Fruit fly (Drosophila melanogaster): ENCODE results near the gene Gyc76C.

Gene Gyc76C

DNA sequence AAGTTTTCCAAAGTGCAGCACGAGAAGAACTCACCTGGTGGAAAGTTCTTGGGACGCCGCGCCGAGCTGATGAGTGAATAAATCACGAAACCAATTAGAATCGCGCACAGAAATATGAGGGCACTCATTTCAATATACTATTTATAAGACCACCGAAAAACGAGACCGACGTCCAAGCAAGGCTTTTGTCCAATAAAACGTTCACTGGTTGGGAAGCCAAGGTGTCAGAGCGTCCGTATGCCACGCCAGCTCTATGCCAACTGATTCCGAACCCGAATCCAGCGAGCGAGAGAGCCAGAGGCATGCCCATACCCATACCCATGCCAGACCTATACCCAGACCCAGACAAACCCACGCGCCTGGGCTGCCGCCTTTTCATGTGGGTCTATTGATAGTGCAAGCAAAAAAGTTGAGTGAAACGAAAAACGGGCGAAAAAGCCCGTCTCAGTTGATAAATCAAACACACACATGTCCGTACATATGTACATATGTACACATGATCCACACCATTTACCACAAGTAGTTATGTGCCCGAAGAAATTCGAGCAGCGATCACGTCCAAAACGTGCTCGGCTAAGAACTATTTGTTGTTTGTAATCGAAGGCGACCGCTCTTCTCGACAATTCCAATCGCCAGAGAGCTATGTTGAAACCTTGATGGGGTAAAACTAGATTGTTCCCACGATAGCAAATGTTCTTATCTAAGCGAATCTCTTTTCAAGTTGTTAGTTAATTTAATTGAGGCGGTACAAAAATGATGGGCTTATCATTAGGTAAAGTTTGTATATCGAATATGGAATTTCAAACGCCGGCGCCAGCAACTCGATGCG, 19.9 kb upstream of the Gyc76C start, which contains the start of gene Cyp305a1 (continued):
- peak; percentile 68 for TF ChIP-seq Deaf1 (tag; optimal IDR thresholded peaks at IDR 0.05)
- TF ChIP-seq gcm2 (GFP tag; optimal IDR thresholded peaks at IDR 0.05), result no peak
- TF ChIP-seq Nf-YB (GFP tag; optimal IDR thresholded peaks at IDR 0.05), result no peak
- peak; percentile 74 for TF ChIP-seq cwo (GFP tag; optimal IDR thresholded peaks at IDR 0.05)
- TF ChIP-seq CG34376 (GFP tag; optimal IDR thresholded peaks at IDR 0.05), result peak; percentile 63
- no peak for TF ChIP-seq ac (GFP tag; optimal IDR thresholded peaks at IDR 0.05)
- TF ChIP-seq Bteb2 (GFP tag; optimal IDR thresholded peaks at IDR 0.05), result no peak
- no peak for TF ChIP-seq repo (GFP tag; optimal IDR thresholded peaks at IDR 0.05)
- no peak for TF ChIP-seq nerfin-2 (GFP tag; IDR thresholded peaks at IDR 0.05; ENCODE audit: partially characterized antibody)
- TF ChIP-seq chn (GFP tag; optimal IDR thresholded peaks at IDR 0.05), result no peak
- no peak for TF ChIP-seq Taf1 (GFP tag; IDR thresholded peaks at IDR 0.05)
- TF ChIP-seq CG30431 (GFP tag; optimal IDR thresholded peaks at IDR 0.05), result no peak
- TF ChIP-seq sna (GFP tag; IDR thresholded peaks at IDR 0.05; ENCODE audit: partially characterized antibody), result no peak
- no peak for TF ChIP-seq Lim3 (GFP tag; IDR thresholded peaks at IDR 0.05)
- TF ChIP-seq Dad (GFP tag; optimal IDR thresholded peaks at IDR 0.05), result no peak
- no peak for TF ChIP-seq CG9817 (tag; optimal IDR thresholded peaks at IDR 0.05)
- no peak for TF ChIP-seq CG4820 (GFP tag; optimal IDR thresholded peaks at IDR 0.05)
- TF ChIP-seq eyg (GFP tag; optimal IDR thresholded peaks at IDR 0.05), result no peak
- peak; percentile 47 for TF ChIP-seq CG15514 (GFP tag; optimal IDR thresholded peaks at IDR 0.05)
- peak; percentile 82 for TF ChIP-seq CG13894 (tag; optimal IDR thresholded peaks at IDR 0.05)
- 0 out of 3 replicates have a peak, but pooled peaks have one; percentile 44 for TF ChIP-seq Dbx (GFP tag; IDR thresholded peaks at IDR 0.05)
- no peak for TF ChIP-seq CG15073 (GFP tag; optimal IDR thresholded peaks at IDR 0.05)
- no peak for TF ChIP-seq CG6791 (GFP tag; IDR thresholded peaks at IDR 0.05; ENCODE audit: partially characterized antibody)
- TF ChIP-seq CG14050 (GFP tag; IDR thresholded peaks at IDR 0.05), result no peak
- no peak for TF ChIP-seq HLH3B (GFP tag; IDR thresholded peaks at IDR 0.05)
- no peak for TF ChIP-seq chm (GFP tag; IDR thresholded peaks at IDR 0.05)
- TF ChIP-seq tio (GFP tag; optimal IDR thresholded peaks at IDR 0.05), result no peak
- TF ChIP-seq HmgZ (tag; optimal IDR thresholded peaks at IDR 0.05), result no peak
- TF ChIP-seq ems (GFP tag; optimal IDR thresholded peaks at IDR 0.05), result no peak
- no peak for TF ChIP-seq lab (GFP tag; optimal IDR thresholded peaks at IDR 0.05)
- TF ChIP-seq Spps (tag; optimal IDR thresholded peaks at IDR 0.05), result no peak
- TF ChIP-seq CG6813 (GFP tag; optimal IDR thresholded peaks at IDR 0.05), result peak; percentile 37
- peak; percentile 23 for TF ChIP-seq CG15696 (tag; optimal IDR thresholded peaks at IDR 0.05)
- no peak for TF ChIP-seq zfh2 (GFP tag; optimal IDR thresholded peaks at IDR 0.05)
- no peak for TF ChIP-seq crc (GFP tag; optimal IDR thresholded peaks at IDR 0.05)
- TF ChIP-seq Med (GFP tag), result peak; percentile 79
- no peak for TF ChIP-seq Ada2b (GFP tag; IDR thresholded peaks at IDR 0.05)
- TF ChIP-seq exex (tag; optimal IDR thresholded peaks at IDR 0.05), result peak; percentile 68
- TF ChIP-seq ato (GFP tag; IDR thresholded peaks at IDR 0.05; ENCODE audit: partially characterized antibody), result no peak
- TF ChIP-seq ssp (GFP tag; IDR thresholded peaks at IDR 0.05), result no peak
- TF ChIP-seq tx (GFP tag; optimal IDR thresholded peaks at IDR 0.05), result no peak
- peak; percentile 18; the same call in 1 of the 2 replicates for TF ChIP-seq CG14014 (GFP tag; IDR thresholded peaks at IDR 0.05)
- no peak for TF ChIP-seq croc (GFP tag; conservative IDR thresholded peaks at IDR 0.05)
- TF ChIP-seq CG32532 (GFP tag; IDR thresholded peaks at IDR 0.05), result peak; percentile 10; the same call in 1 of the 2 replicates
- TF ChIP-seq gfzf (GFP tag; optimal IDR thresholded peaks at IDR 0.05), result no peak
- TF ChIP-seq Max (GFP tag; optimal IDR thresholded peaks at IDR 0.05), result no peak
- TF ChIP-seq CG10979 (tag; optimal IDR thresholded peaks at IDR 0.05), result no peak
- TF ChIP-seq eve (GFP tag; optimal IDR thresholded peaks at IDR 0.05), result no peak
- TF ChIP-seq CG12769 (tag; optimal IDR thresholded peaks at IDR 0.05), result no peak
